Fruit fly (Drosophila melanogaster) whole organism, embryonic: ENCODE results near the gene CG45105.

Experiments
- Adf1 ChIP-seq: fragments of 200-800 bp; sonication (Bioruptor generic); IDR thresholded peaks from 2 replicates; pipeline ENCODE4 v1.3.6; 2022; ENCODE audit warnings: missing biosample characterization, missing genetic modification characterization
- Atf3 ChIP-seq: fragments of 200-800 bp; sonication (Bioruptor generic); optimal IDR thresholded peaks from 3 replicates; lab custom pipeline; 2016; ENCODE audit warnings: missing biosample characterization, missing genetic modification characterization
- BtbVII ChIP-seq: fragments of 200-800 bp; sonication (Bioruptor generic); optimal IDR thresholded peaks from 3 replicates; lab custom pipeline; 2017; ENCODE audit warnings: missing biosample characterization, mild to moderate bottlenecking, missing genetic modification characterization
- CG10543 ChIP-seq: fragments of 200-800 bp; sonication (Bioruptor generic); optimal IDR thresholded peaks from 3 replicates; lab custom pipeline; 2017; ENCODE audit warnings: missing biosample characterization, mild to moderate bottlenecking, missing genetic modification characterization, moderate library complexity
- CG11247 ChIP-seq: fragments of 200-800 bp; sonication (Bioruptor generic); IDR thresholded peaks from 2 replicates; pipeline ENCODE4 v1.3.6; 2022; ENCODE audit warnings: missing biosample characterization, missing genetic modification characterization
- CG11504 ChIP-seq: fragments of 200-800 bp; sonication (Bioruptor generic); optimal IDR thresholded peaks from 3 replicates; lab custom pipeline; 2019; ENCODE audit warnings: missing biosample characterization, mild to moderate bottlenecking, missing genetic modification characterization, moderate library complexity
- CG11695 ChIP-seq: fragments of 200-800 bp; sonication (Bioruptor generic); IDR thresholded peaks from 3 replicates; pipeline ENCODE4 v1.3.6; 2022; ENCODE audit warnings: missing biosample characterization, missing genetic modification characterization
- CG13424 ChIP-seq: fragments of 200-800 bp; sonication (Bioruptor generic); optimal IDR thresholded peaks from 2 replicates; lab custom pipeline; 2019; ENCODE audit warnings: missing biosample characterization, mild to moderate bottlenecking, missing genetic modification characterization, moderate library complexity
- CG15696 ChIP-seq: fragments of 200-800 bp; sonication (Bioruptor generic); optimal IDR thresholded peaks from 2 replicates; lab custom pipeline; 2019; ENCODE audit warnings: missing biosample characterization, mild to moderate bottlenecking, missing genetic modification characterization, moderate library complexity
- CG2199 ChIP-seq: fragments of 200-800 bp; sonication (Bioruptor generic); IDR thresholded peaks from 3 replicates; pipeline ENCODE4 v1.3.6; 2022; ENCODE audit warnings: missing biosample characterization, missing genetic modification characterization
- CG4820 ChIP-seq: fragments of 200-800 bp; sonication (Bioruptor generic); optimal IDR thresholded peaks from 3 replicates; lab custom pipeline; 2016; ENCODE audit warnings: missing biosample characterization, missing genetic modification characterization
- CG5180 ChIP-seq: fragments of 200-800 bp; sonication (Bioruptor generic); optimal IDR thresholded peaks from 3 replicates; lab custom pipeline; 2017; ENCODE audit warnings: missing biosample characterization, missing genetic modification characterization, mild to moderate bottlenecking, moderate library complexity, missing genetic modification reagents
- CG6175 ChIP-seq: fragments of 200-800 bp; sonication (Bioruptor generic); IDR thresholded peaks from 3 replicates; pipeline ENCODE4 v1.3.6; 2022; ENCODE audit warnings: missing biosample characterization, missing genetic modification characterization
- CrebB ChIP-seq: fragments of 200-800 bp; sonication (Bioruptor generic); optimal IDR thresholded peaks from 3 replicates; lab custom pipeline; 2018; ENCODE audit warnings: missing biosample characterization, mild to moderate bottlenecking, missing genetic modification characterization
- Deaf1 ChIP-seq: fragments of 200-800 bp; optimal IDR thresholded peaks from 3 replicates; lab custom pipeline; 2019; ENCODE audit warnings: missing biosample characterization, mild to moderate bottlenecking, missing genetic modification characterization, moderate library complexity
- Eip74EF ChIP-seq, 2 experiments: fragments of 200-800 bp in 1 of 2; fragments of >200 bp in 1 of 2; sonication (Bioruptor generic) in 1 of 2; optimal IDR thresholded peaks; 2 replicates each; lab custom pipeline; 2017 to 2019; ENCODE audit warnings: missing biosample characterization in 2 of 2, missing genetic modification characterization in 2 of 2, mild to moderate bottlenecking in 1 of 2, moderate library complexity in 1 of 2
- Ets65A ChIP-seq: fragments of 200-800 bp; sonication (Bioruptor generic); peaks from one replicate; lab custom pipeline; 2016; ENCODE audit warnings: missing biosample characterization, missing genetic modification characterization
- Poxn ChIP-seq: fragments of 200-800 bp; sonication (Bioruptor generic); IDR thresholded peaks from 2 replicates; pipeline ENCODE4 v1.3.6; 2022; ENCODE audit warnings: missing biosample characterization, missing genetic modification characterization
- Rfx ChIP-seq: fragments of 200-800 bp; sonication (Bioruptor generic); IDR thresholded peaks from 2 replicates; pipeline ENCODE4 v1.3.6; 2022; ENCODE audit warnings: missing biosample characterization, missing genetic modification characterization
- Xrp1 ChIP-seq: fragments of 200-800 bp; sonication (Bioruptor generic); IDR thresholded peaks from 2 replicates; pipeline ENCODE4 v1.3.6; 2022; ENCODE audit warnings: missing biosample characterization, missing genetic modification characterization
- bbx ChIP-seq: fragments of 200-800 bp; sonication (Bioruptor generic); IDR thresholded peaks from 2 replicates; pipeline ENCODE4 v1.3.6; 2022; ENCODE audit warnings: missing biosample characterization, missing genetic modification characterization; ENCODE audit not compliant: partially characterized antibody
- chinmo ChIP-seq: fragments of 200-800 bp; sonication (Bioruptor generic); IDR thresholded peaks from 4 replicates; pipeline ENCODE4 v1.3.6; 2022; ENCODE audit warnings: missing biosample characterization, missing genetic modification characterization; ENCODE audit not compliant: partially characterized antibody
- corto ChIP-seq: fragments of 200-800 bp; sonication (Bioruptor generic); optimal IDR thresholded peaks from 2 replicates; lab custom pipeline; 2016; ENCODE audit warnings: missing biosample characterization, mild to moderate bottlenecking, missing genetic modification characterization, moderate library complexity
- crp ChIP-seq, 2 experiments: fragments of 200-800 bp; sonication (Bioruptor generic); optimal IDR thresholded peaks; 2 replicates in 1 of 2; 3 replicates in 1 of 2; lab custom pipeline; 2017; ENCODE audit warnings: missing biosample characterization in 2 of 2, missing genetic modification characterization in 2 of 2, mild to moderate bottlenecking in 1 of 2, moderate library complexity in 1 of 2
- cwo ChIP-seq: fragments of 200-800 bp; sonication (Bioruptor generic); optimal IDR thresholded peaks from 3 replicates; lab custom pipeline; 2017; ENCODE audit warnings: missing biosample characterization, missing genetic modification characterization, mild to moderate bottlenecking, moderate library complexity, missing genetic modification reagents
- emc ChIP-seq: fragments of 200-800 bp; sonication (Bioruptor generic); optimal IDR thresholded peaks from 2 replicates; lab custom pipeline; 2016; ENCODE audit warnings: missing biosample characterization, missing genetic modification characterization
- exex ChIP-seq: fragments of 200-800 bp; sonication (Bioruptor generic); optimal IDR thresholded peaks from 4 replicates; lab custom pipeline; 2018; ENCODE audit warnings: missing biosample characterization, mild to moderate bottlenecking, missing genetic modification characterization, moderate library complexity
- gce ChIP-seq: fragments of 200-800 bp; sonication (Bioruptor generic); IDR thresholded peaks from 3 replicates; pipeline ENCODE4 v1.3.6; 2022; ENCODE audit warnings: missing biosample characterization, missing genetic modification characterization
- gem ChIP-seq: fragments of 200-800 bp; sonication (Bioruptor generic); optimal IDR thresholded peaks from 2 replicates; lab custom pipeline; 2019; ENCODE audit warnings: missing biosample characterization, mild to moderate bottlenecking, missing genetic modification characterization, moderate library complexity
- jigr1 ChIP-seq: fragments of 200-800 bp; sonication (Bioruptor generic); IDR thresholded peaks from 3 replicates; pipeline ENCODE4 v1.3.6; 2022; ENCODE audit warnings: missing biosample characterization, missing genetic modification characterization
- lab ChIP-seq: fragments of 200-800 bp; sonication (Bioruptor generic); optimal IDR thresholded peaks from 3 replicates; lab custom pipeline; 2017; ENCODE audit warnings: missing biosample characterization, missing genetic modification characterization, mild to moderate bottlenecking, moderate library complexity, missing genetic modification reagents
- mam ChIP-seq: fragments of 200-800 bp; sonication (Bioruptor generic); optimal IDR thresholded peaks from 3 replicates; lab custom pipeline; 2016; ENCODE audit warnings: missing biosample characterization, missing genetic modification characterization
- mirr ChIP-seq: fragments of 200-800 bp; sonication (Bioruptor generic); optimal IDR thresholded peaks from 3 replicates; lab custom pipeline; 2018; ENCODE audit warnings: missing biosample characterization, mild to moderate bottlenecking, missing genetic modification characterization
- nmo ChIP-seq: fragments of 200-800 bp; sonication (Bioruptor generic); optimal IDR thresholded peaks from 2 replicates; lab custom pipeline; 2018; ENCODE audit warnings: missing biosample characterization, mild to moderate bottlenecking, missing genetic modification characterization, moderate library complexity
- odd ChIP-seq: fragments of 200-800 bp; sonication (Bioruptor generic); optimal IDR thresholded peaks from 2 replicates; lab custom pipeline; 2017; ENCODE audit warnings: missing biosample characterization, mild to moderate bottlenecking, missing genetic modification characterization
- pfk ChIP-seq: fragments of 200-800 bp; sonication (Bioruptor generic); optimal IDR thresholded peaks from 2 replicates; lab custom pipeline; 2018; ENCODE audit warnings: missing biosample characterization, mild to moderate bottlenecking, missing genetic modification characterization, moderate library complexity
- ro ChIP-seq: fragments of 200-800 bp; sonication (Bioruptor generic); IDR thresholded peaks from 2 replicates; pipeline ENCODE4 v1.3.6; 2022; ENCODE audit warnings: missing biosample characterization, missing genetic modification characterization
- slou ChIP-seq: fragments of 200-800 bp; sonication (Bioruptor generic); optimal IDR thresholded peaks from 3 replicates; lab custom pipeline; 2016; ENCODE audit warnings: missing biosample characterization, missing genetic modification characterization
- so ChIP-seq: fragments of 200-800 bp; sonication (Bioruptor generic); IDR thresholded peaks from 3 replicates; pipeline ENCODE4 v1.3.6; 2022; ENCODE audit warnings: missing biosample characterization, missing genetic modification characterization
- sob ChIP-seq: fragments of 200-800 bp; sonication (Bioruptor generic); IDR thresholded peaks from 2 replicates; pipeline ENCODE4 v1.3.6; 2022; ENCODE audit warnings: missing biosample characterization, missing genetic modification characterization
- sug ChIP-seq: fragments of 200-800 bp; optimal IDR thresholded peaks from 2 replicates; lab custom pipeline; 2019; ENCODE audit warnings: missing biosample characterization, mild to moderate bottlenecking, missing genetic modification characterization, moderate library complexity
- trh ChIP-seq: fragments of 200-800 bp; sonication (Bioruptor generic); optimal IDR thresholded peaks from 2 replicates; lab custom pipeline; 2016; ENCODE audit warnings: missing biosample characterization, missing genetic modification characterization
- vnd ChIP-seq: fragments of 200-800 bp; sonication (Bioruptor generic); IDR thresholded peaks from 3 replicates; pipeline ENCODE4 v1.3.6; 2022; ENCODE audit warnings: missing biosample characterization, missing genetic modification characterization; ENCODE audit not compliant: partially characterized antibody
- z ChIP-seq: fragments of 200-800 bp; sonication (Bioruptor generic); IDR thresholded peaks from 3 replicates; pipeline ENCODE4 v1.3.6; 2022; ENCODE audit warnings: missing biosample characterization, missing genetic modification characterization

Gene CG45105

DNA sequence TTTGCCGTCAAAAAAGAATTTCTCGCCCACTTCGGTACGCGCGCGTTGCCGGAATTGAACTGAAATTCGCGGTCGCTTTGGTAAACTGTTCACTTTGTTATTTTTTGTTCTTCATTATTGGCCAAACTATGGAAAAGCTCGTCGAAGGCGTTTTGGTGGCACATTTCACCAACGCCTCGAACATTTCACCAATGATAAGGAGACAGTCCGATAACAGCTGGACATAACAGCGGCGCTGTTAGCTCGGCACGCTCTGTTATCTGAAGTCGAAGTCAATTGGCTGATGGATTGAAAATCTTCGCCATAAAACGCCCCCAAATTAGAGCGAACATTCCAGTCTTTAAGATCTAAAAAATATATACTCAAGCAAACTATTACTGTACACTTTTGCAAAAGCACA lies 21.8 kb downstream of the CG45105 start, which contains the start of gene CG14877:
Gene CG14877, minus strand, starts transcription at position 101 of the 400 bp plus-strand sequence.
- TF ChIP-seq odd (no peak), mam (GFP tag; lab: Kevin White, UChicago) (no peak), lab (GFP tag; lab: Kevin White, UChicago) (no peak), crp (GFP tag; optimal IDR thresholded peaks at IDR 0.05; lab: Kevin White, UChicago) (no peak), z (GFP tag; lab: Robert Waterston, UW) (no peak), pfk (GFP tag; lab: Kevin White, UChicago) (no peak), vnd (GFP tag; lab: Robert Waterston, UW) (no peak), BtbVII (GFP tag; lab: Kevin White, UChicago) (no peak)

DNA sequence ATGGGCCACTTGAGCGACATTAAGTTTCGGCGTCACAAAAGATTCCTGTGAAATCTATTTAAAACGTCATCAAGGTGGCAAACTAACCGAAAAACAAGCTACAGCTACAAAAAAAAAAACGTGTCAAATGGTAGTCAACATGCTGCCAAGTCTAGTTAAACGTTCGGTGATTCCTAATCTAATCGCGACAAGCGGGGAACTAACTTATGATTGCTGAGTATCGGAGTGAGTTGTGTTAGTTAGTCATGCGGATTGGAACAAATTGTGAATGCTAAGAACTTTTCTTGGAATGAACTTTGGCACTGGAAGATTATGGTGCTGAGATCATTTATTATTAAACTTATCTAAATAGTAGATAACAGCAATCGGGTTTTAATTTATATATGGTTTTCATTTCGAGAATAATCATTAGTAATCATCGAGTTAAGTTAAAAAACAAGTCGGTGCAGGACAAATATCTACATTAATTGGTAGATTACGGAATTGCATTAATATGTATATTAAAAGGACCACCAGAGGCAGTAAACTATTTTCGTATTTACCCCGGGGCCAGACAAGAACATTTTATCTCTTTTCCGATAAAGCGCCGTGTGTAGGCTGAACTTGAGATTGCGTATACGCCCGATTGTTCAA lies 26.5 kb downstream of the CG45105 start:
- TF ChIP-seq CG10543 (GFP tag; lab: Kevin White, UChicago) (no peak), exex (tag; lab: Kevin White, UChicago) (peak; percentile 71), Eip74EF (GFP tag; optimal IDR thresholded peaks at IDR 0.05; lab: Kevin White, UChicago) (no peak), sug (tag; lab: Kevin White, UChicago) (peak; percentile 54), mirr (peak; percentile 52), CG11504 (tag; lab: Kevin White, UChicago) (no peak), cwo (GFP tag; lab: Kevin White, UChicago) (peak; percentile 38), Rfx (GFP tag; lab: Robert Waterston, UW) (no peak), jigr1 (GFP tag; lab: Robert Waterston, UW) (no peak)

DNA sequence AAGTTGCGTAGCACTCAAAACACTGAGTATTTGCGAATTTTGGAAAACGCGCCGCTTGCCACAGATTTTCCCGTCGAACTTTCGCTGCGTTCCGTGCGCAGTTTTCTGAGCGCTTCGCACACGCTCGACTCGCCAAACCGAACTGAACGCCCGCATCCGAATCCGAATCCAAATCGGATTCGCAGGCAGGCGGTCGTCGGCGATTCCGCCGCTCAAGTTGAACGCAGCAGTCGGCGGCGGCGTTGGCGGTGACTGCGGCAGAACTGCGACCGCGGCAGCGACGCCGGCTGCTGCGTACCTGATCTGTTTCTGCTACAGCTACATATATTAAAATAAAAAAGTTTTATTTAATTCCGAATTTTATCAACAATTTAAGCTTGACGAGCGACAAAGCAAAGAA lies 42.2 kb downstream of the CG45105 start, which contains the start of gene CG31183:
Gene CG31183, minus strand, starts transcription at position 329 of the 400 bp plus-strand sequence.
- TF ChIP-seq gce (GFP tag; lab: Robert Waterston, UW) (0 out of 3 replicates have a peak, but pooled peaks have one; percentile 13), so (GFP tag; lab: Robert Waterston, UW) (no peak), slou (GFP tag; lab: Kevin White, UChicago) (no peak), Adf1 (GFP tag; lab: Robert Waterston, UW) (peak; percentile 97), CG11247 (GFP tag; lab: Robert Waterston, UW) (0 out of 2 replicates have a peak, but pooled peaks have one; percentile 12), ro (GFP tag; lab: Robert Waterston, UW) (no peak), sob (GFP tag; lab: Robert Waterston, UW) (0 out of 2 replicates have a peak, but pooled peaks have one; percentile 30), CG11695 (no peak), CG6175 (GFP tag; lab: Robert Waterston, UW) (0 out of 3 replicates have a peak, but pooled peaks have one; percentile 43), Deaf1 (tag; lab: Kevin White, UChicago) (peak; percentile 90), CG5180 (GFP tag; lab: Kevin White, UChicago) (peak; percentile 22), chinmo (GFP tag; lab: Robert Waterston, UW) (0 out of 4 replicates have a peak, but pooled peaks have one; percentile 60)
- TF ChIP-seq, all 482 proteins: peak for 8

DNA sequence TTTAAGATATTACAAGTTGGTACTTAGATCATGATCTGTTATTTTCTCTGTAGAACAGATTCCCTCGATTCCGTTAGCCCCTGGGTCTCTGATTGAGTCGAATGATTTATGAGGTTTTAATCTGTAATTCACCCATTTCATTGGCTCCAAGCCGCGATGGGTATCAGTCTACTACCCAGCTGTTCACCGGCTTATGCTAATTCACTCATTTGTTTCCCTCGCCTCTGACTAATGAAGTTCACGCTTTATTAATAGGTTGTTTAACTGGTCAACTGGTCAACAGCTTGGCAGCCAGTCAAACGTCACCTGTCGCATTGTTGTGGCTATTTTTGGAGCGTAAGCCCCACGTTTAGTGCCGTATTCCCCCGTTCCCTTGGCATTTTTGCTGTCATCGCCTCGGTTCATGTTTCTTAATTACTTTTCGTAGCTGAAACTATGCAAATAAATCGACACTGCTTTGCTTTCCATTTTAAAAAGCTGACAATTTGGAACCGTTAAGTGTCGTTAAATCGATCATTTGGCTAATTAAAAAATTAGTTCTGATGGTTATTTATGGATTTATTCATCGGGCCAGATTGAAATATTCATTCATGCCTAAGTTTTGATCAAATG lies 44.9 kb downstream of the CG45105 start:
- no peak for TF ChIP-seq CG4820 (GFP tag; lab: Kevin White, UChicago)
- TF ChIP-seq trh (GFP tag; lab: Kevin White, UChicago) = no peak
- TF ChIP-seq CG15696 (tag; lab: Kevin White, UChicago) = no peak
- no peak for TF ChIP-seq CG13424 (tag; lab: Kevin White, UChicago)
- TF ChIP-seq Xrp1 (GFP tag; lab: Robert Waterston, UW) = no peak
- no peak for TF ChIP-seq CG2199 (GFP tag; lab: Robert Waterston, UW)
- no peak for TF ChIP-seq nmo (GFP tag; lab: Kevin White, UChicago)
- TF ChIP-seq bbx (GFP tag; lab: Robert Waterston, UW) = no peak
- no peak for TF ChIP-seq Poxn (GFP tag; lab: Robert Waterston, UW)
- no peak for TF ChIP-seq Ets65A (GFP tag; lab: Kevin White, UChicago)
- TF ChIP-seq Atf3 (GFP tag; lab: Kevin White, UChicago) = no peak
- TF ChIP-seq corto (GFP tag; lab: Kevin White, UChicago) = no peak
- TF ChIP-seq emc (GFP tag; lab: Kevin White, UChicago) = no peak
- TF ChIP-seq gem = no peak
- no peak for TF ChIP-seq CrebB (tag; lab: Kevin White, UChicago)
